Worm (Caenorhabditis elegans): ENCODE measurements around the gene lex-1.

lex-1 gene

ce11 chrIV:12089551-12089950 is 10.3 kb downstream of the lex-1 start, which contains the start of gene F11A10.6:
Gene F11A10.6, minus strand, starts transcription at chrIV:12089651.
- no peak for TF ChIP-seq ahr-1 (tag; optimal IDR thresholded peaks at IDR 0.05)
- TF ChIP-seq ceh-6 (GFP tag; optimal IDR thresholded peaks at IDR 0.05) = no peak
- no peak for TF ChIP-seq F13H6.1 (tag; optimal IDR thresholded peaks at IDR 0.05)
- TF ChIP-seq hlh-30 (tag; optimal IDR thresholded peaks at IDR 0.05; ENCODE audit: insufficient read depth) = no peak
- no peak for TF ChIP-seq ztf-16 (tag; optimal IDR thresholded peaks at IDR 0.05)
- no peak for TF ChIP-seq ama-1 (optimal IDR thresholded peaks at IDR 0.05)
- no peak for TF ChIP-seq hlh-6 (tag; optimal IDR thresholded peaks at IDR 0.05)
- no peak for TF ChIP-seq ceh-19 (GFP tag; optimal IDR thresholded peaks at IDR 0.05)
- TF ChIP-seq fax-1 (tag; optimal IDR thresholded peaks at IDR 0.05) = no peak
- TF ChIP-seq ceh-30 (tag; optimal IDR thresholded peaks at IDR 0.05) = no peak
- no peak for TF ChIP-seq K09A11.1 (tag; optimal IDR thresholded peaks at IDR 0.05; ENCODE audit: insufficient read depth)
- no peak for TF ChIP-seq C38D4.7 (GFP tag; optimal IDR thresholded peaks at IDR 0.05)
- no peak for TF ChIP-seq Y22D7AL.16 (tag; optimal IDR thresholded peaks at IDR 0.05)
- no peak for TF ChIP-seq gmeb-2 (tag; optimal IDR thresholded peaks at IDR 0.05)

DNA sequence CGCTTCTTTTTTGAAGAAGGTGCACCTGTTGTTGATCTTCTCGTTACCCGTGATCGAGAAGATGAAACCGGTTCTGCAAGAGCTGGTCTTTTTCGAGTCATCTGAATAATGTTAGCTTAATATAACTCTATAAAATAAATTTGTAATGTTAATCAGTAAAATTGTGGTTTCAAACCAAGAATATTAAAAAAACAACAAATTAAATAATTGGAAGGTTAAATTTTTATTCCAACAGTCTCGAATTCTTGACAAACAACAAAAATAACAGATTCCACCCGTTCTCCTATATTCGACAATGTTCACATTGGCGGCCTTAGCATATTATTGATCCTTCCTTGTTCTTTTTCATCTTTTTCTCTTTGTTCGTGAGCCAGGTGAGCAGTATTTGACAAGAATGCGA is 12.8 kb downstream of the lex-1 start, which contains the start of gene mig-32:
TSS of gene mig-32 (minus strand) at position 101 of the 400 bp plus-strand sequence.
- TF ChIP-seq nfya-1 (tag; optimal IDR thresholded peaks at IDR 0.05) = no peak
- TF ChIP-seq pros-1 (tag; optimal IDR thresholded peaks at IDR 0.05) = no peak
- TF ChIP-seq C08G9.2 (tag; optimal IDR thresholded peaks at IDR 0.05) = no peak
- no peak for TF ChIP-seq unc-55 (GFP tag; optimal IDR thresholded peaks at IDR 0.05)
- TF ChIP-seq pha-4 (tag; optimal IDR thresholded peaks at IDR 0.05) = no peak
- no peak for TF ChIP-seq ttx-3 (tag; optimal IDR thresholded peaks at IDR 0.05)
- TF ChIP-seq ama-1 (optimal IDR thresholded peaks at IDR 0.05) = no peak
- no peak for TF ChIP-seq ets-4 (tag; optimal IDR thresholded peaks at IDR 0.05)
- TF ChIP-seq ceh-30 (tag; optimal IDR thresholded peaks at IDR 0.05) = no peak
- no peak for TF ChIP-seq eyg-1 (tag; optimal IDR thresholded peaks at IDR 0.05)
- no peak for TF ChIP-seq pag-3 (tag; optimal IDR thresholded peaks at IDR 0.05; ENCODE audit: borderline replicate concordance)
- TF ChIP-seq nhr-11 (tag; optimal IDR thresholded peaks at IDR 0.05) = no peak
- no peak for TF ChIP-seq hlh-6 (tag; optimal IDR thresholded peaks at IDR 0.05)
- TF ChIP-seq dve-1 (tag; optimal IDR thresholded peaks at IDR 0.05) = no peak
- no peak for TF ChIP-seq tbx-7 (tag; optimal IDR thresholded peaks at IDR 0.05)

ce11 chrIV:12093384-12093783 is 14.1 kb downstream of the lex-1 start, which contains the start of gene cpsf-4:
Gene cpsf-4, minus strand, starts transcription at chrIV:12093445.
- no peak for TF ChIP-seq sdc-2 (tag; optimal IDR thresholded peaks at IDR 0.05)
- no peak for TF ChIP-seq nhr-232 (tag; optimal IDR thresholded peaks at IDR 0.05)
- no peak for TF ChIP-seq hlh-6 (tag; optimal IDR thresholded peaks at IDR 0.05)

DNA sequence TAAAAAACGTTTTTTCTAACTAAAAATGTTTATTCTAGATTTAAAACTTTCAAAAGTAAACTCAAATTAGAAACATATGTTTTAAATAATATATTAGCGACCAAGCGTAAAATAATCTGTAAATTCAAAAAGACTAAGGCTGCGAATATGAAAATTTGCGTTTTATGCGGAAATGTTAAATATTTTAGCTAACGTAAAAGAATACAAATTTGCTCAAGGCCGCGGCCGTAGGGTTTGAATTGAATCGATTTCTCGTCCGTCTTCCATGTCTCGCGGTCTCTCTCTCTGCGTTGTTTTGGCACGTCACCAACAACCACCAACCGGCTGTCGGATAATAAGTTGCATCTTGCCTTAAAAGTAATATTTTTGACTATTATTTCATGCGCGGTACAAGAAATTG is 14.5 kb downstream of the lex-1 start, which contains the start of gene F11A10.5:
TSS of gene F11A10.5 (plus strand) at position 301 of the 400 bp plus-strand sequence.
- TF ChIP-seq ceh-48 (tag; optimal IDR thresholded peaks at IDR 0.05) = peak; percentile 47
- TF ChIP-seq pros-1 (tag; optimal IDR thresholded peaks at IDR 0.05) = no peak
- peak; percentile 16 for TF ChIP-seq zip-5 (tag; optimal IDR thresholded peaks at IDR 0.05)
- peak; percentile 10 for TF ChIP-seq ceh-31 (tag; optimal IDR thresholded peaks at IDR 0.05)

DNA sequence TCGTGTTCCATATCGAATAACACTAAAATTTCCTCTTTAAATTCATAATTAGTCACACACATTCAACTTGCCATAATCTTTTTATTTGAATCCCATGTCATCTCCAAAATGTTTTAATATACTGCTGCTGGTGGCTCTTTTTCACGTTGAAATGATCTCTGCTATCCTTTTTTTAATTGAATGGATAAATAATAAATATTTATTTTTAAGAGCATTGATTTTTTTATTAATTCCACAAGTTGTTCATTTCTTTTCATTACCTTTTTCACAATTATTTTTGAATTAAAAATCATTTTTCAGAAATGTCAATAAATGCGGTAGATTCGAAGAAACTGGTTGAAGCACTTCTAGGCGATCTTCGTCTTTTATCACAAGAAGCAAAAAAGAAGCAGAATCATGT is 17.2 kb downstream of the lex-1 start, which contains the start of gene mon-2:
TSS of gene mon-2 (plus strand) at position 301 of the 400 bp plus-strand sequence.
- TF ChIP-seq ceh-22 (tag; optimal IDR thresholded peaks at IDR 0.05) (no peak), ceh-2 (tag; optimal IDR thresholded peaks at IDR 0.05) (no peak), elt-4 (tag; optimal IDR thresholded peaks at IDR 0.05) (no peak), ttx-3 (tag; optimal IDR thresholded peaks at IDR 0.05) (no peak), ztf-16 (tag; optimal IDR thresholded peaks at IDR 0.05) (no peak), pqm-1 (tag; optimal IDR thresholded peaks at IDR 0.05) (no peak), ceh-31 (tag; optimal IDR thresholded peaks at IDR 0.05) (no peak), npax-4 (tag; optimal IDR thresholded peaks at IDR 0.05) (no peak), ceh-14 (tag; optimal IDR thresholded peaks at IDR 0.05) (no peak), nhr-232 (tag; optimal IDR thresholded peaks at IDR 0.05) (no peak), hlh-30 (tag; optimal IDR thresholded peaks at IDR 0.05; ENCODE audit: insufficient read depth) (no peak), ceh-30 (tag; optimal IDR thresholded peaks at IDR 0.05) (no peak), che-1 (tag; optimal IDR thresholded peaks at IDR 0.05) (no peak)

Measured in whole organism, late embryonic.